Worm (Caenorhabditis elegans) whole organism, early embryonic: Measurements from ENCODE around the gene ZK105.11.

Experiments used
- B0310.2 ChIP-seq: sonication (generic microtip); optimal IDR thresholded peaks from 2 replicates; lab custom pipeline; 2016; ENCODE audit warnings: mild to moderate bottlenecking, missing genetic modification characterization, missing compliant biosample characterization
- aly-1 ChIP-seq: sonication (generic microtip); optimal IDR thresholded peaks from 2 replicates; lab custom pipeline; 2016; ENCODE audit warnings: missing genetic modification characterization, missing compliant biosample characterization
- ama-1 ChIP-seq: fragments of 150-350 bp; optimal IDR thresholded peaks from 2 replicates; lab custom pipeline; 2014
- ceh-13 ChIP-seq: fragments of 200-800 bp; sonication (Bioruptor generic); optimal IDR thresholded peaks from 2 replicates; lab custom pipeline; 2018; ENCODE audit warnings: mild to moderate bottlenecking, missing genetic modification characterization, missing compliant biosample characterization
- ets-7 ChIP-seq: sonication (generic microtip); optimal IDR thresholded peaks from 2 replicates; lab custom pipeline; 2016; ENCODE audit warnings: missing genotype, missing genetic modification characterization, missing compliant biosample characterization
- flt-1 ChIP-seq: fragments of 200-800 bp; sonication (Bioruptor generic); IDR thresholded peaks from 2 replicates; pipeline ENCODE4 v1.3.6; 2022; ENCODE audit warnings: missing genetic modification characterization, missing compliant biosample characterization
- hmg-4 ChIP-seq: fragments of 200-800 bp; sonication (Bioruptor generic); optimal IDR thresholded peaks from 2 replicates; lab custom pipeline; 2018; ENCODE audit warnings: mild to moderate bottlenecking, missing genetic modification characterization, missing compliant biosample characterization
- hnd-1 ChIP-seq: sonication (generic microtip); optimal IDR thresholded peaks from 2 replicates; lab custom pipeline; 2016; ENCODE audit warnings: missing genetic modification characterization, missing compliant biosample characterization
- pes-1 ChIP-seq: fragments of 200-800 bp; sonication (Bioruptor generic); IDR thresholded peaks from 2 replicates; pipeline ENCODE4 v1.3.6; 2022; ENCODE audit warnings: missing genetic modification reagents, missing genetic modification characterization, missing compliant biosample characterization
- scrt-1 ChIP-seq: fragments of 200-800 bp; sonication (Bioruptor generic); IDR thresholded peaks from 2 replicates; pipeline ENCODE4 v1.3.6; 2022; ENCODE audit warnings: missing genetic modification characterization, missing compliant biosample characterization
- sea-1 ChIP-seq: fragments of 200-800 bp; sonication (Bioruptor generic); conservative IDR thresholded peaks from 2 replicates; pipeline ENCODE4 v1.3.6; 2022; ENCODE audit warnings: missing genetic modification characterization, missing compliant biosample characterization
- tbx-11 ChIP-seq: fragments of 200-800 bp; sonication (Bioruptor generic); IDR thresholded peaks from 2 replicates; pipeline ENCODE4 v1.3.6; 2022; ENCODE audit warnings: missing genetic modification characterization, missing compliant biosample characterization
- tbx-37 ChIP-seq: fragments of 200-800 bp; sonication (Bioruptor generic); conservative IDR thresholded peaks from 2 replicates; pipeline ENCODE4 v1.3.6; 2022; ENCODE audit warnings: missing genetic modification reagents, missing genetic modification characterization, missing compliant biosample characterization

- TF ChIP-seq ama-1 (no peak), flt-1 (no peak), hnd-1 (tag; lab: Kevin White, UChicago) (no peak), aly-1 (no peak), scrt-1 (no peak), hmg-4 (no peak), sea-1 (no peak), tbx-37 (no peak), ceh-13 (no peak), ets-7 (tag; lab: Kevin White, UChicago) (no peak), pes-1 (no peak), B0310.2 (tag; lab: Kevin White, UChicago) (no peak), tbx-11 (GFP tag; lab: Robert Waterston, UW) (no peak)
Measured at ce11 chrV:7675904-7676303, 32.5 kb downstream of the ZK105.11 start, which contains the start of gene C12D5.3.
